Worm (Caenorhabditis elegans) whole organism, early embryonic: ENCODE data around the gene lin-40.

Source experiments
- ama-1 ChIP-seq: fragments of 150-350 bp; optimal IDR thresholded peaks from 2 replicates; lab custom pipeline; 2014
- scrt-1 ChIP-seq: fragments of 200-800 bp; sonication (Bioruptor generic); IDR thresholded peaks from 2 replicates; pipeline ENCODE4 v1.3.6; 2022; ENCODE audit warnings: missing genetic modification characterization, missing compliant biosample characterization

DNA sequence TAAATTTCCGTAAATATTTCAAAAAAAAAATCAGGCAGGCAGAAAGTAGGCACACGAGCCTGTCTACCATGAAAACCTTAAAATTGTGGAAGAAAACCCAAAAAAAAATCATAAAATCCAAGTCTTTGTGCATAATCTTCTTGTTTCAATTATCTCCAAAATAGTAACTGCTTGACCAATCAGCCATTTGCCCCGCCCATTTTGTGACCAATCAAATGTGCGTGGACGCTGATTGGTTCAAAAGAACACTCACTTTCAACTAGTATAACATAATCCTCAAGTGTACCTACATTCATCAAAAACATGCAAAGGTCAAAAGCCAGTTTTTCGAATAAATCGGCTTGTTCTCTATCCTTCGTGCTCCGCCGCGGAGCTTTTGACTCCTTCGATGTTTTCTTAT, 26.3 kb upstream of the lin-40 start:
- TF ChIP-seq ama-1 (lab: Kevin White, UChicago) (no peak), scrt-1 (GFP tag; lab: Robert Waterston, UW) (no peak)
